Fruit fly (Drosophila melanogaster) whole organism, embryonic: Measurements from ENCODE around the gene Sdic2.

Source experiments
- B-H2 ChIP-seq: fragments of 200-800 bp; sonication (Bioruptor generic); optimal IDR thresholded peaks from 2 replicates; lab custom pipeline; 2018; ENCODE audit warnings: missing biosample characterization, mild to moderate bottlenecking, missing genetic modification characterization
- Bgb ChIP-seq: fragments of 200-800 bp; sonication (Bioruptor generic); IDR thresholded peaks from 2 replicates; pipeline ENCODE4 v1.3.6; 2022; ENCODE audit warnings: missing biosample characterization, missing genetic modification characterization; ENCODE audit not compliant: partially characterized antibody
- CG10462 ChIP-seq: fragments of 200-800 bp; sonication (Bioruptor generic); optimal IDR thresholded peaks from 2 replicates; lab custom pipeline; 2016; ENCODE audit warnings: missing biosample characterization, missing genetic modification characterization
- CG11504 ChIP-seq: fragments of 200-800 bp; sonication (Bioruptor generic); optimal IDR thresholded peaks from 3 replicates; lab custom pipeline; 2019; ENCODE audit warnings: missing biosample characterization, mild to moderate bottlenecking, missing genetic modification characterization, moderate library complexity
- CG15514 ChIP-seq: fragments of 200-800 bp; sonication (Bioruptor generic); optimal IDR thresholded peaks from 3 replicates; lab custom pipeline; 2017; ENCODE audit warnings: missing biosample characterization, missing genetic modification characterization, mild to moderate bottlenecking, moderate library complexity, missing genetic modification reagents
- CG1603 ChIP-seq: fragments of 200-800 bp; sonication (Bioruptor generic); optimal IDR thresholded peaks from 2 replicates; lab custom pipeline; 2019; ENCODE audit warnings: missing biosample characterization, mild to moderate bottlenecking, missing genetic modification characterization, moderate library complexity
- CG17359 ChIP-seq: fragments of 200-800 bp; sonication (Bioruptor generic); optimal IDR thresholded peaks from 3 replicates; lab custom pipeline; 2018; ENCODE audit warnings: missing biosample characterization, mild to moderate bottlenecking, missing genetic modification characterization, moderate library complexity
- CG17361 ChIP-seq: fragments of 200-800 bp; sonication (Bioruptor generic); IDR thresholded peaks from 3 replicates; pipeline ENCODE4 v1.3.6; 2022; ENCODE audit warnings: missing biosample characterization, missing genetic modification characterization
- CG2120 ChIP-seq: fragments of 200-800 bp; sonication (Bioruptor generic); optimal IDR thresholded peaks from 3 replicates; lab custom pipeline; 2016; ENCODE audit warnings: missing biosample characterization, missing genetic modification characterization
- CG2199 ChIP-seq: fragments of 200-800 bp; sonication (Bioruptor generic); IDR thresholded peaks from 3 replicates; pipeline ENCODE4 v1.3.6; 2022; ENCODE audit warnings: missing biosample characterization, missing genetic modification characterization
- CG2678 ChIP-seq: fragments of 200-800 bp; sonication (Bioruptor generic); optimal IDR thresholded peaks from 3 replicates; lab custom pipeline; 2019; ENCODE audit warnings: missing biosample characterization, mild to moderate bottlenecking, missing genetic modification characterization, moderate library complexity
- CG2712 ChIP-seq: fragments of 200-800 bp; optimal IDR thresholded peaks from 3 replicates; lab custom pipeline; 2019; ENCODE audit warnings: missing biosample characterization, mild to moderate bottlenecking, missing genetic modification characterization, moderate library complexity
- CG30020 ChIP-seq: fragments of 200-800 bp; optimal IDR thresholded peaks from 2 replicates; lab custom pipeline; 2019; ENCODE audit warnings: missing biosample characterization, mild to moderate bottlenecking, missing genetic modification characterization, moderate library complexity
- CG31441 ChIP-seq: fragments of 200-800 bp; sonication (Bioruptor generic); IDR thresholded peaks from 2 replicates; pipeline ENCODE4 v1.3.6; 2022; ENCODE audit warnings: missing biosample characterization, missing genetic modification characterization
- CG3995 ChIP-seq: fragments of 200-800 bp; sonication (Bioruptor generic); optimal IDR thresholded peaks from 3 replicates; lab custom pipeline; 2016; ENCODE audit warnings: missing biosample characterization, missing genetic modification characterization
- CG4730 ChIP-seq: fragments of 200-800 bp; sonication (Bioruptor generic); IDR thresholded peaks from 2 replicates; pipeline ENCODE4 v1.3.6; 2022; ENCODE audit warnings: missing biosample characterization, missing genetic modification characterization
- CG4820 ChIP-seq: fragments of 200-800 bp; sonication (Bioruptor generic); optimal IDR thresholded peaks from 3 replicates; lab custom pipeline; 2016; ENCODE audit warnings: missing biosample characterization, missing genetic modification characterization
- CG6854 ChIP-seq: fragments of 200-800 bp; sonication (Bioruptor generic); optimal IDR thresholded peaks from 3 replicates; lab custom pipeline; 2017; ENCODE audit warnings: missing biosample characterization, mild to moderate bottlenecking, missing genetic modification characterization
- CG7556 ChIP-seq: fragments of 200-800 bp; sonication (Bioruptor generic); optimal IDR thresholded peaks from 2 replicates; lab custom pipeline; 2017; ENCODE audit warnings: missing biosample characterization, mild to moderate bottlenecking, missing genetic modification characterization
- CG8290 ChIP-seq, 3 experiments: fragments of 200-800 bp; sonication (Bioruptor generic); optimal IDR thresholded peaks; 2 replicates each; lab custom pipeline; 2016 to 2019; ENCODE audit warnings: missing biosample characterization in 3 of 3, missing genetic modification characterization in 3 of 3, mild to moderate bottlenecking in 2 of 3, moderate library complexity in 1 of 3
- Chrac-16 ChIP-seq: fragments of 200-800 bp; sonication (Bioruptor generic); optimal IDR thresholded peaks from 3 replicates; lab custom pipeline; 2016; ENCODE audit warnings: missing biosample characterization, missing genetic modification characterization
- Dip3 ChIP-seq: fragments of 200-800 bp; sonication (Bioruptor generic); optimal IDR thresholded peaks from 3 replicates; lab custom pipeline; 2016; ENCODE audit warnings: missing biosample characterization, missing genetic modification characterization
- Doc3 ChIP-seq: fragments of 200-800 bp; sonication (Bioruptor generic); IDR thresholded peaks from 3 replicates; pipeline ENCODE4 v1.3.6; 2022; ENCODE audit warnings: missing biosample characterization, missing genetic modification characterization; ENCODE audit not compliant: partially characterized antibody
- Hsf ChIP-seq: fragments of 200-800 bp; sonication (Bioruptor generic); optimal IDR thresholded peaks from 3 replicates; lab custom pipeline; 2016; ENCODE audit warnings: missing biosample characterization, missing genetic modification characterization
- Neu2 ChIP-seq: fragments of 200-800 bp; sonication (Bioruptor generic); optimal IDR thresholded peaks from 3 replicates; lab custom pipeline; 2016; ENCODE audit warnings: missing biosample characterization, missing genetic modification characterization, borderline replicate concordance
- Rfx ChIP-seq: fragments of 200-800 bp; sonication (Bioruptor generic); IDR thresholded peaks from 2 replicates; pipeline ENCODE4 v1.3.6; 2022; ENCODE audit warnings: missing biosample characterization, missing genetic modification characterization
- Side ChIP-seq: fragments of 200-800 bp; sonication (Bioruptor generic); optimal IDR thresholded peaks from 2 replicates; lab custom pipeline; 2016; ENCODE audit warnings: missing biosample characterization, missing genetic modification characterization
- Ssrp ChIP-seq: fragments of 200-800 bp; sonication (Bioruptor generic); optimal IDR thresholded peaks from 2 replicates; lab custom pipeline; 2018; ENCODE audit warnings: missing biosample characterization, mild to moderate bottlenecking, missing genetic modification characterization, moderate library complexity
- Xrp1 ChIP-seq: fragments of 200-800 bp; sonication (Bioruptor generic); IDR thresholded peaks from 2 replicates; pipeline ENCODE4 v1.3.6; 2022; ENCODE audit warnings: missing biosample characterization, missing genetic modification characterization
- YL-1 ChIP-seq: fragments of 200-800 bp; sonication (Bioruptor generic); optimal IDR thresholded peaks from 3 replicates; lab custom pipeline; 2017; ENCODE audit warnings: missing biosample characterization, mild to moderate bottlenecking, missing genetic modification characterization
- al ChIP-seq: fragments of 200-800 bp; sonication (Bioruptor generic); IDR thresholded peaks from 2 replicates; pipeline ENCODE4 v1.3.6; 2022; ENCODE audit warnings: missing biosample characterization, missing genetic modification characterization
- az2 ChIP-seq: fragments of 200-800 bp; sonication (Bioruptor generic); optimal IDR thresholded peaks from 3 replicates; lab custom pipeline; 2016; ENCODE audit warnings: missing biosample characterization, missing genetic modification characterization
- bcd ChIP-seq: fragments of 200-800 bp; sonication (Bioruptor generic); optimal IDR thresholded peaks from 2 replicates; lab custom pipeline; 2017; ENCODE audit warnings: missing biosample characterization, mild to moderate bottlenecking, missing genetic modification characterization
- ems ChIP-seq: fragments of 200-800 bp; sonication (Bioruptor generic); optimal IDR thresholded peaks from 3 replicates; lab custom pipeline; 2016; ENCODE audit warnings: missing biosample characterization, missing genetic modification characterization
- fd96Cb ChIP-seq: fragments of 200-800 bp; sonication (Bioruptor generic); optimal IDR thresholded peaks from 2 replicates; lab custom pipeline; 2018; ENCODE audit warnings: missing biosample characterization, mild to moderate bottlenecking, missing genetic modification characterization, moderate library complexity
- her ChIP-seq: fragments of 200-800 bp; sonication (Bioruptor generic); optimal IDR thresholded peaks from 2 replicates; lab custom pipeline; 2016; ENCODE audit warnings: missing biosample characterization, missing genetic modification characterization
- klu ChIP-seq: fragments of 200-800 bp; sonication (Bioruptor generic); IDR thresholded peaks from 2 replicates; pipeline ENCODE4 v1.3.6; 2022; ENCODE audit warnings: missing biosample characterization, missing genetic modification characterization
- knrl ChIP-seq: fragments of 200-800 bp; sonication (Bioruptor generic); IDR thresholded peaks from 3 replicates; pipeline ENCODE4 v1.3.6; 2022; ENCODE audit warnings: missing biosample characterization, missing genetic modification characterization; ENCODE audit not compliant: partially characterized antibody
- mld ChIP-seq: fragments of 200-800 bp; sonication (Bioruptor generic); IDR thresholded peaks from 3 replicates; pipeline ENCODE4 v1.3.6; 2022; ENCODE audit warnings: missing biosample characterization, missing genetic modification characterization; ENCODE audit not compliant: partially characterized antibody
- nmo ChIP-seq: fragments of 200-800 bp; sonication (Bioruptor generic); optimal IDR thresholded peaks from 2 replicates; lab custom pipeline; 2018; ENCODE audit warnings: missing biosample characterization, mild to moderate bottlenecking, missing genetic modification characterization, moderate library complexity
- oc ChIP-seq: fragments of 200-800 bp; sonication (Bioruptor generic); optimal IDR thresholded peaks from 2 replicates; lab custom pipeline; 2018; ENCODE audit warnings: missing biosample characterization, mild to moderate bottlenecking, missing genetic modification characterization, moderate library complexity
- pzg ChIP-seq: fragments of 200-800 bp; sonication (Bioruptor generic); optimal IDR thresholded peaks from 3 replicates; lab custom pipeline; 2018; ENCODE audit warnings: missing biosample characterization, mild to moderate bottlenecking, missing genetic modification characterization, moderate library complexity
- sna ChIP-seq: fragments of 200-800 bp; sonication (Bioruptor generic); IDR thresholded peaks from 2 replicates; pipeline ENCODE4 v1.3.6; 2022; ENCODE audit warnings: missing biosample characterization, missing genetic modification characterization; ENCODE audit not compliant: partially characterized antibody
- sob ChIP-seq: fragments of 200-800 bp; sonication (Bioruptor generic); IDR thresholded peaks from 2 replicates; pipeline ENCODE4 v1.3.6; 2022; ENCODE audit warnings: missing biosample characterization, missing genetic modification characterization
- ssp ChIP-seq: fragments of 200-800 bp; sonication (Bioruptor generic); IDR thresholded peaks from 2 replicates; pipeline ENCODE4 v1.3.6; 2022; ENCODE audit warnings: missing biosample characterization, missing genetic modification characterization
- tin ChIP-seq: fragments of 200-800 bp; sonication (Bioruptor generic); optimal IDR thresholded peaks from 3 replicates; lab custom pipeline; 2016; ENCODE audit warnings: missing biosample characterization, missing genetic modification characterization
- trem ChIP-seq: fragments of 200-800 bp; optimal IDR thresholded peaks from 3 replicates; lab custom pipeline; 2019; ENCODE audit warnings: missing biosample characterization, mild to moderate bottlenecking, missing genetic modification characterization, moderate library complexity
- vvl ChIP-seq: fragments of 200-800 bp; sonication (Bioruptor generic); IDR thresholded peaks from 2 replicates; pipeline ENCODE4 v1.3.6; 2022; ENCODE audit warnings: missing biosample characterization, missing genetic modification characterization
- zen ChIP-seq: fragments of 200-800 bp; sonication (Bioruptor generic); optimal IDR thresholded peaks from 3 replicates; lab custom pipeline; 2018; ENCODE audit warnings: missing biosample characterization, mild to moderate bottlenecking, missing genetic modification characterization, moderate library complexity

Gene Sdic2

dm6 chrX:20159679-20160140 is 26.6 kb downstream of the Sdic2 start, which contains the start of gene Rab35 (continued):
- TF ChIP-seq pzg (GFP tag; lab: Kevin White, UChicago) (peak; percentile 77), CG2678 (tag; lab: Kevin White, UChicago) (peak; percentile 4), CG17359 (tag; lab: Kevin White, UChicago) (peak; percentile 46), sob (GFP tag; lab: Robert Waterston, UW) (peak; percentile 5; the same call in 1 of the 2 replicates), CG17361 (GFP tag; lab: Robert Waterston, UW) (0 out of 3 replicates have a peak, but pooled peaks have one; percentile 27), nmo (GFP tag; lab: Kevin White, UChicago) (peak; percentile 64), CG2712 (tag; lab: Kevin White, UChicago) (peak; percentile 37), Hsf (GFP tag; lab: Kevin White, UChicago) (peak; percentile 12), CG1603 (peak; percentile 82), CG15514 (GFP tag; lab: Kevin White, UChicago) (peak; percentile 40), al (GFP tag; lab: Robert Waterston, UW) (no peak), mld (GFP tag; lab: Robert Waterston, UW) (peak; percentile 74; the same call in 2 of the 3 replicates), CG4730 (no peak), ssp (GFP tag; lab: Robert Waterston, UW) (0 out of 2 replicates have a peak, but pooled peaks have one; percentile 19), Chrac-16 (GFP tag; lab: Kevin White, UChicago) (peak; percentile 23), az2 (GFP tag; lab: Kevin White, UChicago) (peak; percentile 5), B-H2 (GFP tag; lab: Kevin White, UChicago) (no peak), CG2120 (peak; percentile 49), tin (peak; percentile 18), sna (GFP tag; lab: Robert Waterston, UW) (peak; percentile 93), vvl (GFP tag; lab: Robert Waterston, UW) (peak; percentile 34; the same call in 1 of the 2 replicates), her (no peak), YL-1 (GFP tag; lab: Kevin White, UChicago) (no peak), Bgb (GFP tag; lab: Robert Waterston, UW) (peak; percentile 91), CG3995 (GFP tag; lab: Kevin White, UChicago) (peak; percentile 24), trem (tag; lab: Kevin White, UChicago) (peak; percentile 65), Side (GFP tag; lab: Kevin White, UChicago) (no peak), CG11504 (tag; lab: Kevin White, UChicago) (peak; percentile 27), Doc3 (GFP tag; lab: Robert Waterston, UW) (peak; percentile 93), Ssrp (tag; lab: Kevin White, UChicago) (no peak), CG4820 (peak; percentile 11), Xrp1 (GFP tag; lab: Robert Waterston, UW) (0 out of 2 replicates have a peak, but pooled peaks have one; percentile 10), Rfx (peak; percentile 41), knrl (GFP tag; lab: Robert Waterston, UW) (peak; percentile 96), CG10462 (GFP tag; lab: Kevin White, UChicago) (no peak), CG2199 (GFP tag; lab: Robert Waterston, UW) (no peak), fd96Cb (tag; lab: Kevin White, UChicago) (no peak), bcd (GFP tag; lab: Kevin White, UChicago) (peak; percentile 0), ems (peak; percentile 6), CG7556 (no peak), CG31441 (GFP tag; lab: Robert Waterston, UW) (peak; percentile 14; the same call in 1 of the 2 replicates), oc (tag; lab: Kevin White, UChicago) (no peak), Dip3 (GFP tag; lab: Kevin White, UChicago) (peak; percentile 2), Neu2 (no peak), zen (tag; lab: Kevin White, UChicago) (peak; percentile 33), klu (GFP tag; lab: Robert Waterston, UW) (no peak), CG30020 (tag; lab: Kevin White, UChicago) (peak; percentile 68), CG8290 (GFP tag; optimal IDR thresholded peaks at IDR 0.05; lab: Kevin White, UChicago) (peak; percentile 38), CG8290 (tag; optimal IDR thresholded peaks at IDR 0.05; lab: Kevin White, UChicago) (no peak), CG6854 (GFP tag; lab: Kevin White, UChicago) (no peak)
